Fruit fly (Drosophila melanogaster) whole organism, embryonic: ENCODE measurements around the gene Syx13.

Source experiments
- Adf1 ChIP-seq: fragments of 200-800 bp; sonication (Bioruptor generic); IDR thresholded peaks from 2 replicates; pipeline ENCODE4 v1.3.6; 2022; ENCODE audit warnings: missing biosample characterization, missing genetic modification characterization
- Atf6 ChIP-seq: fragments of 200-800 bp; sonication (Bioruptor generic); IDR thresholded peaks from 2 replicates; pipeline ENCODE4 v1.3.6; 2022; ENCODE audit warnings: missing biosample characterization, missing genetic modification characterization
- CG10209 ChIP-seq: fragments of 200-800 bp; sonication (Bioruptor generic); optimal IDR thresholded peaks from 3 replicates; lab custom pipeline; 2017; ENCODE audit warnings: missing biosample characterization, mild to moderate bottlenecking, missing genetic modification characterization, missing genetic modification reagents
- CG12155 ChIP-seq: fragments of 200-800 bp; sonication (Bioruptor generic); optimal IDR thresholded peaks from 3 replicates; lab custom pipeline; 2016; ENCODE audit warnings: missing biosample characterization, missing genetic modification characterization
- CG12942 ChIP-seq: fragments of 200-800 bp; sonication (Bioruptor generic); optimal IDR thresholded peaks from 3 replicates; lab custom pipeline; 2016; ENCODE audit warnings: missing biosample characterization, missing genetic modification characterization
- CG13296 ChIP-seq: fragments of 200-800 bp; sonication (Bioruptor generic); optimal IDR thresholded peaks from 3 replicates; lab custom pipeline; 2018; ENCODE audit warnings: missing biosample characterization, mild to moderate bottlenecking, missing genetic modification characterization
- CG13894 ChIP-seq: fragments of 200-800 bp; sonication (Bioruptor generic); optimal IDR thresholded peaks from 3 replicates; lab custom pipeline; 2018; ENCODE audit warnings: missing biosample characterization, mild to moderate bottlenecking, missing genetic modification characterization, moderate library complexity
- CG15011 ChIP-seq: fragments of 200-800 bp; sonication (Bioruptor generic); optimal IDR thresholded peaks from 3 replicates; lab custom pipeline; 2018; ENCODE audit warnings: missing biosample characterization, mild to moderate bottlenecking, missing genetic modification characterization
- CG15514 ChIP-seq: fragments of 200-800 bp; sonication (Bioruptor generic); optimal IDR thresholded peaks from 3 replicates; lab custom pipeline; 2017; ENCODE audit warnings: missing biosample characterization, missing genetic modification characterization, mild to moderate bottlenecking, moderate library complexity, missing genetic modification reagents
- CG1602 ChIP-seq: fragments of 200-800 bp; sonication (Bioruptor generic); optimal IDR thresholded peaks from 3 replicates; lab custom pipeline; 2016; ENCODE audit warnings: missing biosample characterization, missing genetic modification characterization
- CG1603 ChIP-seq: fragments of 200-800 bp; sonication (Bioruptor generic); optimal IDR thresholded peaks from 2 replicates; lab custom pipeline; 2019; ENCODE audit warnings: missing biosample characterization, mild to moderate bottlenecking, missing genetic modification characterization, moderate library complexity
- CG16779 ChIP-seq: fragments of 200-800 bp; sonication (Bioruptor generic); IDR thresholded peaks from 2 replicates; pipeline ENCODE4 v1.3.6; 2022; ENCODE audit warnings: missing biosample characterization, missing genetic modification characterization
- CG2116 ChIP-seq: fragments of 200-800 bp; sonication (Bioruptor generic); optimal IDR thresholded peaks from 3 replicates; lab custom pipeline; 2018; ENCODE audit warnings: missing biosample characterization, mild to moderate bottlenecking, missing genetic modification characterization
- CG32767 ChIP-seq: fragments of 200-800 bp; sonication (Bioruptor generic); IDR thresholded peaks from 2 replicates; pipeline ENCODE4 v1.3.6; 2022; ENCODE audit warnings: missing biosample characterization, missing genetic modification characterization
- CG33557 ChIP-seq: fragments of 200-800 bp; sonication (Bioruptor generic); optimal IDR thresholded peaks from 2 replicates; lab custom pipeline; 2019; ENCODE audit warnings: missing biosample characterization, mild to moderate bottlenecking, missing genetic modification characterization, moderate library complexity
- CG4404 ChIP-seq: fragments of 200-800 bp; sonication (Bioruptor generic); IDR thresholded peaks from 2 replicates; pipeline ENCODE4 v1.3.6; 2022; ENCODE audit warnings: missing biosample characterization, missing genetic modification characterization
- CG7372 ChIP-seq: fragments of 200-800 bp; sonication (Bioruptor generic); IDR thresholded peaks from 2 replicates; pipeline ENCODE4 v1.3.6; 2022; ENCODE audit warnings: missing biosample characterization, missing genetic modification characterization
- CG9876 ChIP-seq: fragments of 200-800 bp; sonication (Bioruptor generic); optimal IDR thresholded peaks from 2 replicates; lab custom pipeline; 2016; ENCODE audit warnings: missing biosample characterization, missing genetic modification characterization
- CoRest ChIP-seq: fragments of 200-800 bp; sonication (Bioruptor generic); optimal IDR thresholded peaks from 3 replicates; lab custom pipeline; 2018; ENCODE audit warnings: missing biosample characterization, mild to moderate bottlenecking, missing genetic modification characterization, moderate library complexity
- Ets65A ChIP-seq: fragments of 200-800 bp; sonication (Bioruptor generic); peaks from one replicate; lab custom pipeline; 2016; ENCODE audit warnings: missing biosample characterization, missing genetic modification characterization
- Ets97D ChIP-seq: fragments of 200-800 bp; sonication (Bioruptor generic); optimal IDR thresholded peaks from 3 replicates; lab custom pipeline; 2016; ENCODE audit warnings: missing biosample characterization, missing genetic modification characterization
- GATAe ChIP-seq: fragments of 200-800 bp; sonication (Bioruptor generic); conservative IDR thresholded peaks from 2 replicates; pipeline ENCODE4 v1.3.6; 2022; ENCODE audit warnings: missing biosample characterization, missing genetic modification characterization
- Hey ChIP-seq: fragments of 200-800 bp; sonication (Bioruptor generic); optimal IDR thresholded peaks from 3 replicates; lab custom pipeline; 2018; ENCODE audit warnings: missing biosample characterization, mild to moderate bottlenecking, missing genetic modification characterization
- Max ChIP-seq: fragments of 200-800 bp; sonication (Bioruptor generic); optimal IDR thresholded peaks from 2 replicates; lab custom pipeline; 2016; ENCODE audit warnings: missing biosample characterization, mild to moderate bottlenecking, missing genetic modification characterization
- Nf-YC ChIP-seq: fragments of 200-800 bp; optimal IDR thresholded peaks from 3 replicates; lab custom pipeline; 2019; ENCODE audit warnings: missing biosample characterization, mild to moderate bottlenecking, missing genetic modification characterization, moderate library complexity
- Opbp ChIP-seq: fragments of 200-800 bp; sonication (Bioruptor generic); IDR thresholded peaks from 3 replicates; pipeline ENCODE4 v1.3.6; 2022; ENCODE audit warnings: missing biosample characterization, missing genetic modification characterization; ENCODE audit not compliant: partially characterized antibody
- Six4 ChIP-seq: fragments of 200-800 bp; sonication (Bioruptor generic); optimal IDR thresholded peaks from 2 replicates; lab custom pipeline; 2016; ENCODE audit warnings: missing biosample characterization, missing genetic modification characterization
- Spps ChIP-seq: fragments of 200-800 bp; sonication (Bioruptor generic); optimal IDR thresholded peaks from 2 replicates; lab custom pipeline; 2018; ENCODE audit warnings: missing biosample characterization, mild to moderate bottlenecking, missing genetic modification characterization
- Xrp1 ChIP-seq: fragments of 200-800 bp; sonication (Bioruptor generic); IDR thresholded peaks from 2 replicates; pipeline ENCODE4 v1.3.6; 2022; ENCODE audit warnings: missing biosample characterization, missing genetic modification characterization
- ara ChIP-seq: fragments of 200-800 bp; sonication (Bioruptor generic); IDR thresholded peaks from 2 replicates; pipeline ENCODE4 v1.3.6; 2022; ENCODE audit warnings: missing biosample characterization, missing genetic modification characterization
- chif ChIP-seq, 2 experiments: fragments of 200-800 bp; sonication (Bioruptor generic); optimal IDR thresholded peaks; 3 replicates each; lab custom pipeline; 2016; ENCODE audit warnings: missing biosample characterization in 2 of 2, missing genetic modification characterization in 2 of 2
- croc ChIP-seq: fragments of 200-800 bp; sonication (Bioruptor generic); conservative IDR thresholded peaks from 3 replicates; pipeline ENCODE4 v1.3.6; 2022; ENCODE audit warnings: missing biosample characterization, missing genetic modification characterization
- dimm ChIP-seq: fragments of 200-800 bp; sonication (Bioruptor generic); IDR thresholded peaks from 2 replicates; pipeline ENCODE4 v1.3.6; 2022; ENCODE audit warnings: missing biosample characterization, missing genetic modification characterization
- dmrt11E ChIP-seq: fragments of 200-800 bp; sonication (Bioruptor generic); optimal IDR thresholded peaks from 3 replicates; lab custom pipeline; 2018; ENCODE audit warnings: missing biosample characterization, mild to moderate bottlenecking, missing genetic modification characterization, moderate library complexity
- fd96Cb ChIP-seq: fragments of 200-800 bp; sonication (Bioruptor generic); optimal IDR thresholded peaks from 2 replicates; lab custom pipeline; 2018; ENCODE audit warnings: missing biosample characterization, mild to moderate bottlenecking, missing genetic modification characterization, moderate library complexity
- gem ChIP-seq: fragments of 200-800 bp; sonication (Bioruptor generic); optimal IDR thresholded peaks from 2 replicates; lab custom pipeline; 2019; ENCODE audit warnings: missing biosample characterization, mild to moderate bottlenecking, missing genetic modification characterization, moderate library complexity
- grau ChIP-seq: fragments of 200-800 bp; optimal IDR thresholded peaks from 3 replicates; lab custom pipeline; 2019; ENCODE audit warnings: missing biosample characterization, mild to moderate bottlenecking, missing genetic modification characterization, moderate library complexity
- gro ChIP-seq: fragments of 200-800 bp; sonication (Bioruptor generic); optimal IDR thresholded peaks from 2 replicates; lab custom pipeline; 2016; ENCODE audit warnings: missing biosample characterization, missing genetic modification characterization
- luna ChIP-seq: fragments of 200-800 bp; sonication (Bioruptor generic); optimal IDR thresholded peaks from 2 replicates; lab custom pipeline; 2016; ENCODE audit warnings: missing biosample characterization, missing genetic modification characterization
- mam ChIP-seq: fragments of 200-800 bp; sonication (Bioruptor generic); optimal IDR thresholded peaks from 3 replicates; lab custom pipeline; 2016; ENCODE audit warnings: missing biosample characterization, missing genetic modification characterization
- nerfin-1 ChIP-seq: fragments of 200-800 bp; sonication (Bioruptor generic); optimal IDR thresholded peaks from 3 replicates; lab custom pipeline; 2019; ENCODE audit warnings: missing biosample characterization, mild to moderate bottlenecking, missing genetic modification characterization, moderate library complexity
- nerfin-2 ChIP-seq: fragments of 200-800 bp; sonication (Bioruptor generic); IDR thresholded peaks from 2 replicates; pipeline ENCODE4 v1.3.6; 2022; ENCODE audit warnings: missing biosample characterization, missing genetic modification characterization; ENCODE audit not compliant: partially characterized antibody
- odd ChIP-seq: fragments of 200-800 bp; sonication (Bioruptor generic); optimal IDR thresholded peaks from 2 replicates; lab custom pipeline; 2017; ENCODE audit warnings: missing biosample characterization, mild to moderate bottlenecking, missing genetic modification characterization
- pfk ChIP-seq: fragments of 200-800 bp; sonication (Bioruptor generic); optimal IDR thresholded peaks from 2 replicates; lab custom pipeline; 2018; ENCODE audit warnings: missing biosample characterization, mild to moderate bottlenecking, missing genetic modification characterization, moderate library complexity
- pho ChIP-seq: fragments of 200-800 bp; sonication (Bioruptor generic); optimal IDR thresholded peaks from 2 replicates; lab custom pipeline; 2016; ENCODE audit warnings: missing biosample characterization, missing genetic modification characterization
- schlank ChIP-seq: fragments of 200-800 bp; sonication (Bioruptor generic); optimal IDR thresholded peaks from 2 replicates; lab custom pipeline; 2018; ENCODE audit warnings: missing biosample characterization, mild to moderate bottlenecking, missing genetic modification characterization
- sd ChIP-seq: fragments of 200-800 bp; sonication (Bioruptor generic); optimal IDR thresholded peaks from 3 replicates; lab custom pipeline; 2018; ENCODE audit warnings: missing biosample characterization, mild to moderate bottlenecking, missing genetic modification characterization, moderate library complexity
- sima ChIP-seq: fragments of 200-800 bp; sonication (Bioruptor generic); optimal IDR thresholded peaks from 2 replicates; lab custom pipeline; 2016; ENCODE audit warnings: missing biosample characterization, missing genetic modification characterization
- slou ChIP-seq: fragments of 200-800 bp; sonication (Bioruptor generic); optimal IDR thresholded peaks from 3 replicates; lab custom pipeline; 2016; ENCODE audit warnings: missing biosample characterization, missing genetic modification characterization
- stwl ChIP-seq: fragments of 200-800 bp; sonication (Bioruptor generic); optimal IDR thresholded peaks from 3 replicates; lab custom pipeline; 2018; ENCODE audit warnings: missing biosample characterization, mild to moderate bottlenecking, missing genetic modification characterization, moderate library complexity
- tna ChIP-seq: fragments of 200-800 bp; sonication (Bioruptor generic); IDR thresholded peaks from 2 replicates; pipeline ENCODE4 v1.3.6; 2022; ENCODE audit warnings: missing biosample characterization, missing genetic modification characterization; ENCODE audit not compliant: partially characterized antibody
- zen ChIP-seq: fragments of 200-800 bp; sonication (Bioruptor generic); optimal IDR thresholded peaks from 3 replicates; lab custom pipeline; 2018; ENCODE audit warnings: missing biosample characterization, mild to moderate bottlenecking, missing genetic modification characterization, moderate library complexity

Gene Syx13

DNA sequence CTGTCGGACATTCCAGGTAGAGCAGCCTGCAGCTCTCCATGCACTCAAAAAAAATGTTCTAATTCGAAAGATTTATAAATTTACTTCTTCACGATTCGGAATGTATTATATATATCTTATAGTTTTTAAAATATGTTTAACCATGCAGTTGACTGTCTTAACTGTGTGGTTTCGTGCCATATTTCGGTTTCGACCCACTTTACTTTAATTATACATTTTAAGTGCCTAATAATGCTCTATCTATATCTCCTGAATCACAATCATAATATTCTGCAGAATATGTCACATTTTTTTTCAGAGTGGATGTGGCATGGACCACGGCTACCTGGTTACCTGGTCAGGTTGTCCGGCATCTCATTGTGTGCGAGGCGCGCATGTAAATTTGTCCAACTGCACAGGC is 5.4 kb downstream of the Syx13 start (continued):
- TF ChIP-seq Xrp1: no peak
- no peak for TF ChIP-seq CG13296 (GFP tag; lab: Kevin White, UChicago)
- TF ChIP-seq dimm (GFP tag; lab: Robert Waterston, UW): no peak
- no peak for TF ChIP-seq pho (GFP tag; lab: Kevin White, UChicago)
- no peak for TF ChIP-seq CG13894
- TF ChIP-seq CG9876 (GFP tag; lab: Kevin White, UChicago): no peak
- TF ChIP-seq stwl (tag; lab: Kevin White, UChicago): no peak
- no peak for TF ChIP-seq CG1602 (GFP tag; lab: Kevin White, UChicago)
- peak; percentile 67 for TF ChIP-seq dmrt11E (tag; lab: Kevin White, UChicago)
- TF ChIP-seq chif (GFP tag; optimal IDR thresholded peaks at IDR 0.05; lab: Kevin White, UChicago): no peak
- no peak for TF ChIP-seq mam (GFP tag; lab: Kevin White, UChicago)
- TF ChIP-seq CG15011 (GFP tag; lab: Kevin White, UChicago): no peak
- no peak for TF ChIP-seq CG32767 (GFP tag; lab: Robert Waterston, UW)
- no peak for TF ChIP-seq gro (GFP tag; lab: Kevin White, UChicago)
- TF ChIP-seq grau: peak; percentile 1
- peak; percentile 8 for TF ChIP-seq CG1603 (tag; lab: Kevin White, UChicago)
- TF ChIP-seq odd (GFP tag; lab: Kevin White, UChicago): no peak
- TF ChIP-seq luna (GFP tag; lab: Kevin White, UChicago): no peak
- TF ChIP-seq fd96Cb: no peak
- TF ChIP-seq slou (GFP tag; lab: Kevin White, UChicago): no peak
- TF ChIP-seq CoRest: no peak
- no peak for TF ChIP-seq croc (GFP tag; lab: Robert Waterston, UW)
- no peak for TF ChIP-seq Ets65A (GFP tag; lab: Kevin White, UChicago)
- TF ChIP-seq CG33557 (GFP tag; lab: Kevin White, UChicago): no peak
- no peak for TF ChIP-seq tna (GFP tag; lab: Robert Waterston, UW)
- TF ChIP-seq Hey: no peak
- no peak for TF ChIP-seq Opbp (GFP tag; lab: Robert Waterston, UW)
- no peak for TF ChIP-seq nerfin-2
- TF ChIP-seq Max (GFP tag; lab: Kevin White, UChicago): no peak
- no peak for TF ChIP-seq sd (tag; lab: Kevin White, UChicago)
- TF ChIP-seq schlank (tag; lab: Kevin White, UChicago): no peak
- TF ChIP-seq Adf1 (GFP tag; lab: Robert Waterston, UW): no peak
- TF ChIP-seq CG15514: no peak
- no peak for TF ChIP-seq Ets97D (GFP tag; lab: Kevin White, UChicago)
- no peak for TF ChIP-seq CG12155 (GFP tag; lab: Kevin White, UChicago)
- TF ChIP-seq nerfin-1 (tag; lab: Kevin White, UChicago): no peak
- TF ChIP-seq ara (GFP tag; lab: Robert Waterston, UW): no peak
- TF ChIP-seq zen: peak; percentile 83
- no peak for TF ChIP-seq Spps (tag; lab: Kevin White, UChicago)
- no peak for TF ChIP-seq Atf6 (GFP tag; lab: Robert Waterston, UW)
- no peak for TF ChIP-seq pfk
- TF ChIP-seq Six4 (GFP tag; lab: Kevin White, UChicago): no peak
- TF ChIP-seq CG12942 (GFP tag; lab: Kevin White, UChicago): no peak
- TF ChIP-seq CG2116: no peak
- no peak for TF ChIP-seq CG10209 (GFP tag; lab: Kevin White, UChicago)
- no peak for TF ChIP-seq CG4404 (GFP tag; lab: Robert Waterston, UW)
- peak; percentile 36 for TF ChIP-seq gem
- no peak for TF ChIP-seq Nf-YC (tag; lab: Kevin White, UChicago)
- TF ChIP-seq CG16779 (GFP tag; lab: Robert Waterston, UW): no peak
- no peak for TF ChIP-seq sima (GFP tag; lab: Kevin White, UChicago)
- TF ChIP-seq CG7372: no peak
- TF ChIP-seq GATAe (GFP tag; lab: Robert Waterston, UW): no peak
